Worm (Caenorhabditis elegans) whole organism, early embryonic: Measurements from ENCODE around the gene bath-15.

Experiments used
- ama-1 ChIP-seq: fragments of 150-350 bp; optimal IDR thresholded peaks from 2 replicates; lab custom pipeline; 2014
- ceh-13 ChIP-seq: fragments of 200-800 bp; sonication (Bioruptor generic); optimal IDR thresholded peaks from 2 replicates; lab custom pipeline; 2018; ENCODE audit warnings: mild to moderate bottlenecking, missing genetic modification characterization, missing compliant biosample characterization
- ets-7 ChIP-seq: sonication (generic microtip); optimal IDR thresholded peaks from 2 replicates; lab custom pipeline; 2016; ENCODE audit warnings: missing genotype, missing genetic modification characterization, missing compliant biosample characterization
- flt-1 ChIP-seq: fragments of 200-800 bp; sonication (Bioruptor generic); IDR thresholded peaks from 2 replicates; pipeline ENCODE4 v1.3.6; 2022; ENCODE audit warnings: missing genetic modification characterization, missing compliant biosample characterization
- scrt-1 ChIP-seq: fragments of 200-800 bp; sonication (Bioruptor generic); IDR thresholded peaks from 2 replicates; pipeline ENCODE4 v1.3.6; 2022; ENCODE audit warnings: missing genetic modification characterization, missing compliant biosample characterization
- tbx-37 ChIP-seq: fragments of 200-800 bp; sonication (Bioruptor generic); conservative IDR thresholded peaks from 2 replicates; pipeline ENCODE4 v1.3.6; 2022; ENCODE audit warnings: missing genetic modification reagents, missing genetic modification characterization, missing compliant biosample characterization

DNA sequence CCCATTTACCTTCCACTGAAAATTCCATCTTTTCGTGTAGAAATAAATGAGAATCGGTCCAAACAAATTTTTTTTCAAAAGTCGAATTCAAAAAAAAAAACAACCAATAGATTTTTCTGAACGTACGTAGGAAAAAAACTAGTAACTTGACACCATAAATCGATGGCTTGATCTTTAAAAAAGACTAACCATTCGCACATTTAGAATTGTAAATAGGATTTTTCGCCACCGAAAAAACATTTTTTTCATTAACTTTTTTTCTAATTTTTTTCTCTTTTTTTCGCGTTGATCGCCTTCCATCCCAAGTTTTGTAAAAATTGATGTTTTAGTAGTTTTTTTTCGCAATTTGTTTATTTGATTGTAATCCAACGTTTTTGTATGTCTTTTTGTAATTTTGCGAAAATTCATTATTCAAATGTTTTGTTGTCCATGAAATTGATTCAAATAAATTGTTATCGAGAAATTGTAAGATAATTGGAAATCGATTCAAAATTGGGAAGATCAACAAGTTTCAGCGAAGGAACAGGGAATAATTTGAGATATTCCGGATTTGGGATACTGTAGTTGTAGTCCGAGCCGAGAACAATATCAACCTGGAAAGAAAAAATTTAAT is 38.1 kb downstream of the bath-15 start:
- TF ChIP-seq ceh-13 (no peak), ama-1 (no peak), scrt-1 (no peak), flt-1 (GFP tag; lab: Robert Waterston, UW) (no peak), tbx-37 (GFP tag; lab: Robert Waterston, UW) (no peak), ets-7 (tag; lab: Kevin White, UChicago) (no peak)
